Fruit fly (Drosophila melanogaster): Measurements from ENCODE around the gene CG44139.

- TF ChIP-seq Sox15 (GFP tag; optimal IDR thresholded peaks at IDR 0.05) (no peak), Eip78C (GFP tag) (no peak), Ets96B (tag; optimal IDR thresholded peaks at IDR 0.05) (no peak), dsx (GFP tag; optimal IDR thresholded peaks at IDR 0.05; ENCODE audit: poor library complexity, severe bottlenecking) (no peak), achi (GFP tag; optimal IDR thresholded peaks at IDR 0.05) (no peak), CG11902 (GFP tag; optimal IDR thresholded peaks at IDR 0.05) (no peak), Sox102F (GFP tag; optimal IDR thresholded peaks at IDR 0.05) (no peak), net (GFP tag; optimal IDR thresholded peaks at IDR 0.05) (no peak)
Observed at dm6 chr2L:2419913-2420312, 4.7 kb upstream of the CG44139 start, which contains the start of gene CG34447.
